Worm (Caenorhabditis elegans) whole organism, early embryonic: ENCODE measurements around the gene H04M03.12.

ENCODE experiments used
- B0310.2 ChIP-seq: sonication (generic microtip); optimal IDR thresholded peaks from 2 replicates; lab custom pipeline; 2016; ENCODE audit warnings: mild to moderate bottlenecking, missing genetic modification characterization, missing compliant biosample characterization
- F13C5.2 ChIP-seq: sonication (generic microtip); optimal IDR thresholded peaks from 2 replicates; lab custom pipeline; 2017; ENCODE audit warnings: mild to moderate bottlenecking, missing genetic modification characterization, inconsistent platforms, missing compliant biosample characterization
- aly-1 ChIP-seq: sonication (generic microtip); optimal IDR thresholded peaks from 2 replicates; lab custom pipeline; 2016; ENCODE audit warnings: missing genetic modification characterization, missing compliant biosample characterization
- ama-1 ChIP-seq: fragments of 150-350 bp; optimal IDR thresholded peaks from 2 replicates; lab custom pipeline; 2014
- ceh-13 ChIP-seq: fragments of 200-800 bp; sonication (Bioruptor generic); optimal IDR thresholded peaks from 2 replicates; lab custom pipeline; 2018; ENCODE audit warnings: mild to moderate bottlenecking, missing genetic modification characterization, missing compliant biosample characterization
- ceh-36 ChIP-seq: sonication (generic microtip); optimal IDR thresholded peaks from 2 replicates; lab custom pipeline; 2016; ENCODE audit warnings: missing genetic modification characterization, inconsistent platforms, missing compliant biosample characterization
- ets-7 ChIP-seq: sonication (generic microtip); optimal IDR thresholded peaks from 2 replicates; lab custom pipeline; 2016; ENCODE audit warnings: missing genotype, missing genetic modification characterization, missing compliant biosample characterization
- flt-1 ChIP-seq: fragments of 200-800 bp; sonication (Bioruptor generic); IDR thresholded peaks from 2 replicates; pipeline ENCODE4 v1.3.6; 2022; ENCODE audit warnings: missing genetic modification characterization, missing compliant biosample characterization
- hmbx-1 ChIP-seq: sonication (generic microtip); optimal IDR thresholded peaks from 2 replicates; lab custom pipeline; 2016; ENCODE audit warnings: mild to moderate bottlenecking, missing genetic modification characterization, missing compliant biosample characterization
- hmg-4 ChIP-seq: fragments of 200-800 bp; sonication (Bioruptor generic); optimal IDR thresholded peaks from 2 replicates; lab custom pipeline; 2018; ENCODE audit warnings: mild to moderate bottlenecking, missing genetic modification characterization, missing compliant biosample characterization
- hnd-1 ChIP-seq: sonication (generic microtip); optimal IDR thresholded peaks from 2 replicates; lab custom pipeline; 2016; ENCODE audit warnings: missing genetic modification characterization, missing compliant biosample characterization
- pes-1 ChIP-seq: fragments of 200-800 bp; sonication (Bioruptor generic); IDR thresholded peaks from 2 replicates; pipeline ENCODE4 v1.3.6; 2022; ENCODE audit warnings: missing genetic modification reagents, missing genetic modification characterization, missing compliant biosample characterization
- scrt-1 ChIP-seq: fragments of 200-800 bp; sonication (Bioruptor generic); IDR thresholded peaks from 2 replicates; pipeline ENCODE4 v1.3.6; 2022; ENCODE audit warnings: missing genetic modification characterization, missing compliant biosample characterization
- sea-1 ChIP-seq: fragments of 200-800 bp; sonication (Bioruptor generic); conservative IDR thresholded peaks from 2 replicates; pipeline ENCODE4 v1.3.6; 2022; ENCODE audit warnings: missing genetic modification characterization, missing compliant biosample characterization
- tbx-11 ChIP-seq: fragments of 200-800 bp; sonication (Bioruptor generic); IDR thresholded peaks from 2 replicates; pipeline ENCODE4 v1.3.6; 2022; ENCODE audit warnings: missing genetic modification characterization, missing compliant biosample characterization
- tbx-37 ChIP-seq: fragments of 200-800 bp; sonication (Bioruptor generic); conservative IDR thresholded peaks from 2 replicates; pipeline ENCODE4 v1.3.6; 2022; ENCODE audit warnings: missing genetic modification reagents, missing genetic modification characterization, missing compliant biosample characterization
- tra-4 ChIP-seq: sonication (generic microtip); optimal IDR thresholded peaks from 2 replicates; lab custom pipeline; 2017; ENCODE audit warnings: missing genetic modification characterization, missing compliant biosample characterization

The H04M03.12 gene

DNA sequence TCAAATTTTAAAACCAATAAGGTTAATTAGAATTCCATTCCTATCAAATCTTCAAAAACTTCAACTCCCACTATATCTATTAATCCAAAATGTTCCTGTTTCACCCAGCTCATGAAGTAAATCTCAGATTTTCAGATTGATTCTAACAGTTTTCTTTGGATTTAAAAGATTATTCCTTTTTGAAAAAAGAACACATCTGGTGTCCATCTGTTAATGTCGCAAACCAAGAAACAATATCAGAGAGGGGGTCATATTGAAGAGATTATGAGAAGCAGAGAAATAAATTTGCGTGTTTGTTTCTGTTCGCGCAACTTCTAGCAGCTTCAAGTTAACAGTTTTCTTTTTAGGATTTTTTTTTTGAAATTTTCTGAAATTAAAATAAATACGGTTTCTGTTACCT, 25.8 kb upstream of the H04M03.12 start:
- no peak for TF ChIP-seq hnd-1
- no peak for TF ChIP-seq tbx-11
- TF ChIP-seq hmbx-1 = no peak
- TF ChIP-seq flt-1 (GFP tag; lab: Robert Waterston, UW) = no peak

DNA sequence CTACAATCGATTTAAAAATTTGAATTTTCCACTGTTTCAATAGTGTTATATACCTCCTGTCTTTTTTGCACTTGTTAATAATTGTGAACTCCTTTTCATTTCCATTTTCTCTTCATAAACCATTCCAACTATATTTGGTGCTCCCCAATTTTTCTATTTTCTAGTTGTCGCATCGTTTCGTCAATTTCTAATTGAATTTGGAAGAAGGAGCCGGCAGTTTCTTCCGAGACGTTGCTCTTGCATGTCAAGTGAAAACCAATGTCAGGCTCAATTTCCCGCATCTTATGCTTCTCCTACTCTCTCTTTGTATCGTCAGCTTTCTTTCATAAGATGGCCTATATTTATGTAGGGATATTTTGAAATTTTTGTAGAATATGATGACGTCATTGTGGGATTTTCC, 24.6 kb upstream of the H04M03.12 start:
- TF ChIP-seq sea-1 (GFP tag; lab: Robert Waterston, UW) (no peak), pes-1 (no peak), aly-1 (tag; lab: Kevin White, UChicago) (no peak)

DNA sequence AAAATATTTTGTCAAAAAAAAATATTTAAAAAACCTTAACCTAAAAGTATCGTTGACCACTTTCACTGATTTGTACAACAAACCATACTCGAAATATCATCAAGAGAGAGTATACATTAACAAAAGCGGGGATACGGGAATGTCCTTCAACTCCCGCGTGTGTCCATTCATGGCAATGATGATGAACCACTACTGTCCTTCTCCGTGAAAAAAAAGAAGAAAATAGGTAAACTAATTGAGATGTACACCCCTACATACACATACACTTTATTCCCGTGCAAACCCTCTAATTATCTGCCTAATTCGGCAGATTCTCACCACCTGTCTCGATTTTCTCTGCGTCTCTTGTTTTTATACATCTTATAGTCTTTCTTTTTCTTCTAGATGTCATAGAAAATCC, 23.5 kb upstream of the H04M03.12 start:
- TF ChIP-seq hnd-1 = no peak
- no peak for TF ChIP-seq ceh-13 (GFP tag; lab: Kevin White, UChicago)
- TF ChIP-seq ets-7 (tag; lab: Kevin White, UChicago) = no peak
- no peak for TF ChIP-seq tra-4 (tag; lab: Kevin White, UChicago)
- TF ChIP-seq flt-1 (GFP tag; lab: Robert Waterston, UW) = no peak
- no peak for TF ChIP-seq ama-1 (lab: Kevin White, UChicago)
- no peak for TF ChIP-seq tbx-37
- no peak for TF ChIP-seq ceh-36 (tag; lab: Kevin White, UChicago)
- TF ChIP-seq hmbx-1 = no peak
- no peak for TF ChIP-seq aly-1 (tag; lab: Kevin White, UChicago)
- no peak for TF ChIP-seq hmg-4 (GFP tag; lab: Kevin White, UChicago)
- no peak for TF ChIP-seq B0310.2 (tag; lab: Kevin White, UChicago)
- TF ChIP-seq scrt-1 (GFP tag; lab: Robert Waterston, UW) = no peak
- no peak for TF ChIP-seq sea-1 (GFP tag; lab: Robert Waterston, UW)
- no peak for TF ChIP-seq tbx-11
- TF ChIP-seq F13C5.2 (tag; lab: Kevin White, UChicago) = no peak
- no peak for TF ChIP-seq pes-1

DNA sequence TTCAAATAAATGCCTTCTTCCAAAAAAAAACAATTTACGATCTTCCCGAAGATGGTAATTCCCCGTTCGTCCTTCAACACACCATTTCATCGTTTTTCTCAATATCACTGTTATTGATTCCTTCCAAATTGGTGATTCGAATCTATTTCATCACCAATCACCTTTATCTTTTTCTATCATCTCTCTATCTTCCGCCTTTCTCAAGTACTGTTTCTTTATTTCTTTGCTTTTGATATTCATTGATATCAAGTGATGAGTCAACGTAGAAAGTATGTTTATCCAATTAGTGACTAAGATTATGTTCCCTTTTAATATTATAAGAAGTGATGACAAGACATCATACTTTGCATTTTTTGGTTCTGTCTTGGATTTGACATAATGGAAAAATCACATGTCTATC, 21.1 kb upstream of the H04M03.12 start:
- TF ChIP-seq flt-1 (GFP tag; lab: Robert Waterston, UW) (no peak), B0310.2 (tag; lab: Kevin White, UChicago) (no peak), tra-4 (tag; lab: Kevin White, UChicago) (no peak), pes-1 (no peak), hmg-4 (GFP tag; lab: Kevin White, UChicago) (no peak), aly-1 (tag; lab: Kevin White, UChicago) (no peak), ceh-13 (GFP tag; lab: Kevin White, UChicago) (no peak), ceh-36 (tag; lab: Kevin White, UChicago) (no peak), tbx-37 (no peak), ama-1 (lab: Kevin White, UChicago) (no peak), scrt-1 (GFP tag; lab: Robert Waterston, UW) (no peak), sea-1 (GFP tag; lab: Robert Waterston, UW) (no peak), ets-7 (tag; lab: Kevin White, UChicago) (no peak), tbx-11 (no peak), hmbx-1 (no peak), hnd-1 (no peak), F13C5.2 (tag; lab: Kevin White, UChicago) (no peak)

DNA sequence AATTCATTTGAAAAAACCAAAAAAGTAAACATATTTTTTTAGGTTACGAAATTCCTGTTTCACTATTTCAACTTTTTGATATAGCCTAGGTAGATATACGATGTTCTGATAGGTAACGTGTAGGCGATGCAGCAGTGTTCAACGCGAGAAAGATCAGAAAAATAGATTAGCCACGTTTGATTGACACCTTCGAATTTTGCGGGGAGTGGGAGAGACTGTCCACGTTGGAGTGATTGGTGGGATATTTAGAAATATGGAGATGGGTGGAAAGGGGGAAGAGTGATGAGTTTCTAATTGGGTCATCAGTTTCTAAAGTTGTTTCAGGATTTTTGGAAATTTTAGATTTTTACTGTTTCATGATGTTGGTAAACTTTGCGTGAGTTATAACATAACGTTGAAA, 20.0 kb upstream of the H04M03.12 start:
- TF ChIP-seq hmg-4 (GFP tag; lab: Kevin White, UChicago) (no peak), ama-1 (lab: Kevin White, UChicago) (no peak), sea-1 (GFP tag; lab: Robert Waterston, UW) (no peak), tbx-37 (no peak), B0310.2 (tag; lab: Kevin White, UChicago) (no peak), pes-1 (no peak), tra-4 (tag; lab: Kevin White, UChicago) (no peak), hnd-1 (no peak), hmbx-1 (no peak), tbx-11 (no peak), ceh-13 (GFP tag; lab: Kevin White, UChicago) (no peak), flt-1 (GFP tag; lab: Robert Waterston, UW) (no peak), F13C5.2 (tag; lab: Kevin White, UChicago) (no peak), aly-1 (tag; lab: Kevin White, UChicago) (no peak), scrt-1 (GFP tag; lab: Robert Waterston, UW) (no peak), ceh-36 (tag; lab: Kevin White, UChicago) (no peak), ets-7 (tag; lab: Kevin White, UChicago) (no peak)

DNA sequence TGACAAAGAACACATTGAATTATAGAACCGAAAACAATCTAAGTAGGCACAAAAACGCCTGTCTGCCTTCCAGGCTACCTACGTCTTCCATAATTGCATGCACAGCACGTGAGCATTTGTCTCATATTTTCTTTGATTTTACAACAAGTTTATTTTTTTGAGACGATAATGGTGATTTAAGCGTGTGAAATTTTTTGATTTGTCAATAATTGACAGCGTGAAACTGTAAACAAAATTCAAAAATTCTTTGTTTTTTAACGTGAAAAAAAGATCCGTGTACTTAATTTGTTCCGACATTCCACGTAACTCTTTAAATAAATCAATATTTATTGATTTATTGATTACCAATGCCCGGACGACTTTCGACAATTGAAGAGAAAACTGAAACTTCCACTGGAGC, 13.9 kb upstream of the H04M03.12 start, which contains the start of gene dhhc-13:
Gene dhhc-13 (plus strand): TSS at position 301 of the 400 bp plus-strand sequence.
- TF ChIP-seq pes-1 = no peak
- no peak for TF ChIP-seq scrt-1 (GFP tag; lab: Robert Waterston, UW)
- no peak for TF ChIP-seq hnd-1
- no peak for TF ChIP-seq ceh-36 (tag; lab: Kevin White, UChicago)
- TF ChIP-seq ceh-13 (GFP tag; lab: Kevin White, UChicago) = no peak
- TF ChIP-seq flt-1 (GFP tag; lab: Robert Waterston, UW) = no peak
- TF ChIP-seq hmbx-1 = no peak
- no peak for TF ChIP-seq B0310.2 (tag; lab: Kevin White, UChicago)
- TF ChIP-seq ama-1 (lab: Kevin White, UChicago) = no peak
- TF ChIP-seq aly-1 (tag; lab: Kevin White, UChicago) = no peak
- no peak for TF ChIP-seq tra-4 (tag; lab: Kevin White, UChicago)
- no peak for TF ChIP-seq sea-1 (GFP tag; lab: Robert Waterston, UW)
- no peak for TF ChIP-seq hmg-4 (GFP tag; lab: Kevin White, UChicago)
- no peak for TF ChIP-seq tbx-37
- no peak for TF ChIP-seq ets-7 (tag; lab: Kevin White, UChicago)

DNA sequence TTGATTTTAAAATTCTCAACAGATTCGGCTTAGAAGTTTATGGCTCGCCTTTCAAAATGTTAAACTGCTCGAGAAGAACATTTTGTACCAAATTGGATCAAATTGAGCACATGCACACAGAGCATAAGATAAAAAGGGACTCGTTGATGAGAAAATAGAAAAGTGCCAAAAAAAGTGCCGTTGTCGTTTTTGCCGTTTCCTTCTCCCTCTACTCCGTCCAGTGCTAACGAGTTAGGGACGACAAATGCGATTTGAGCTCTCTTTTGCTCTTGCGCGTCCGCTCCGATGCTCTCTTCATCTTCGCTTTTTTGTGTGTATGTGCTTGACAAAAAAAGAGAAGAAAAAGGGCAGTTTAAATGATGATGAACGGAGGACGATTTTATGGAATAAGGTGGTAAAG, 12.0 kb upstream of the H04M03.12 start:
- no peak for TF ChIP-seq scrt-1 (GFP tag; lab: Robert Waterston, UW)
- TF ChIP-seq hmg-4 (GFP tag; lab: Kevin White, UChicago) = no peak
- no peak for TF ChIP-seq aly-1 (tag; lab: Kevin White, UChicago)
- TF ChIP-seq hmbx-1 = no peak

DNA sequence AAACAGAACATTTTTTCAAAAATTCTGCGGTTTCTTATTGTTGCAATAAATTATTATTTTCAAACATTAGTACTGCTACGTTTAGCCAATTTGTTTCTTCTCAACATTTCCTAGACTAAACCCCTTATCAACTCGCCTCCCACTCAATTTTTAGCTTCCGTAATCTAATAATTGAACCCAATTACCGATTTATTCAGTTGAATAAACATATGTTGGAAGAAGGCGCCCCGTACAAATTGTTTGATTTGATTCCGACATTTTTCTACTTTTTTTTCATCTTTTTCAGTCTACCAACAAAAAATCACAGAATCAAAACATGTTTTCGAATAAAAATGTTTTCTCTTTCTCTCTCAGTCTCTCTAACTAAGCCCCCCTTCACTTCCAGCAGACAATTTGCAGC, 425 bp downstream of the H04M03.12 start:
- no peak for TF ChIP-seq ceh-36 (tag; lab: Kevin White, UChicago)
- TF ChIP-seq scrt-1 (GFP tag; lab: Robert Waterston, UW) = no peak
- no peak for TF ChIP-seq tbx-37
- TF ChIP-seq ceh-13 (GFP tag; lab: Kevin White, UChicago) = no peak
- TF ChIP-seq F13C5.2 (tag; lab: Kevin White, UChicago) = no peak
- no peak for TF ChIP-seq hmbx-1
- no peak for TF ChIP-seq ama-1 (lab: Kevin White, UChicago)
